Worm (Caenorhabditis elegans) whole organism, early embryonic: ENCODE results near the gene thoc-2.

Experiments used
- B0310.2 ChIP-seq: sonication (generic microtip); optimal IDR thresholded peaks from 2 replicates; lab custom pipeline; 2016; ENCODE audit warnings: mild to moderate bottlenecking, missing genetic modification characterization, missing compliant biosample characterization
- F13C5.2 ChIP-seq: sonication (generic microtip); optimal IDR thresholded peaks from 2 replicates; lab custom pipeline; 2017; ENCODE audit warnings: mild to moderate bottlenecking, missing genetic modification characterization, inconsistent platforms, missing compliant biosample characterization
- aly-1 ChIP-seq: sonication (generic microtip); optimal IDR thresholded peaks from 2 replicates; lab custom pipeline; 2016; ENCODE audit warnings: missing genetic modification characterization, missing compliant biosample characterization
- ama-1 ChIP-seq: fragments of 150-350 bp; optimal IDR thresholded peaks from 2 replicates; lab custom pipeline; 2014
- ceh-13 ChIP-seq: fragments of 200-800 bp; sonication (Bioruptor generic); optimal IDR thresholded peaks from 2 replicates; lab custom pipeline; 2018; ENCODE audit warnings: mild to moderate bottlenecking, missing genetic modification characterization, missing compliant biosample characterization
- ceh-36 ChIP-seq: sonication (generic microtip); optimal IDR thresholded peaks from 2 replicates; lab custom pipeline; 2016; ENCODE audit warnings: missing genetic modification characterization, inconsistent platforms, missing compliant biosample characterization
- ets-7 ChIP-seq: sonication (generic microtip); optimal IDR thresholded peaks from 2 replicates; lab custom pipeline; 2016; ENCODE audit warnings: missing genotype, missing genetic modification characterization, missing compliant biosample characterization
- flt-1 ChIP-seq: fragments of 200-800 bp; sonication (Bioruptor generic); IDR thresholded peaks from 2 replicates; pipeline ENCODE4 v1.3.6; 2022; ENCODE audit warnings: missing genetic modification characterization, missing compliant biosample characterization
- hmbx-1 ChIP-seq: sonication (generic microtip); optimal IDR thresholded peaks from 2 replicates; lab custom pipeline; 2016; ENCODE audit warnings: mild to moderate bottlenecking, missing genetic modification characterization, missing compliant biosample characterization
- hmg-4 ChIP-seq: fragments of 200-800 bp; sonication (Bioruptor generic); optimal IDR thresholded peaks from 2 replicates; lab custom pipeline; 2018; ENCODE audit warnings: mild to moderate bottlenecking, missing genetic modification characterization, missing compliant biosample characterization
- hnd-1 ChIP-seq: sonication (generic microtip); optimal IDR thresholded peaks from 2 replicates; lab custom pipeline; 2016; ENCODE audit warnings: missing genetic modification characterization, missing compliant biosample characterization
- pes-1 ChIP-seq: fragments of 200-800 bp; sonication (Bioruptor generic); IDR thresholded peaks from 2 replicates; pipeline ENCODE4 v1.3.6; 2022; ENCODE audit warnings: missing genetic modification reagents, missing genetic modification characterization, missing compliant biosample characterization
- scrt-1 ChIP-seq: fragments of 200-800 bp; sonication (Bioruptor generic); IDR thresholded peaks from 2 replicates; pipeline ENCODE4 v1.3.6; 2022; ENCODE audit warnings: missing genetic modification characterization, missing compliant biosample characterization
- sea-1 ChIP-seq: fragments of 200-800 bp; sonication (Bioruptor generic); conservative IDR thresholded peaks from 2 replicates; pipeline ENCODE4 v1.3.6; 2022; ENCODE audit warnings: missing genetic modification characterization, missing compliant biosample characterization
- tbx-11 ChIP-seq: fragments of 200-800 bp; sonication (Bioruptor generic); IDR thresholded peaks from 2 replicates; pipeline ENCODE4 v1.3.6; 2022; ENCODE audit warnings: missing genetic modification characterization, missing compliant biosample characterization
- tbx-37 ChIP-seq: fragments of 200-800 bp; sonication (Bioruptor generic); conservative IDR thresholded peaks from 2 replicates; pipeline ENCODE4 v1.3.6; 2022; ENCODE audit warnings: missing genetic modification reagents, missing genetic modification characterization, missing compliant biosample characterization
- tra-4 ChIP-seq: sonication (generic microtip); optimal IDR thresholded peaks from 2 replicates; lab custom pipeline; 2017; ENCODE audit warnings: missing genetic modification characterization, missing compliant biosample characterization

Gene thoc-2

ce11 chrIII:6355359-6355758, 12.5 kb upstream of the thoc-2 start:
- TF ChIP-seq flt-1 (GFP tag; lab: Robert Waterston, UW) (no peak), hnd-1 (no peak), aly-1 (tag; lab: Kevin White, UChicago) (no peak), hmbx-1 (tag; lab: Kevin White, UChicago) (no peak), hmg-4 (GFP tag; lab: Kevin White, UChicago) (no peak), tra-4 (tag; lab: Kevin White, UChicago) (no peak), tbx-11 (GFP tag; lab: Robert Waterston, UW) (no peak), F13C5.2 (tag; lab: Kevin White, UChicago) (no peak), ceh-36 (no peak), scrt-1 (GFP tag; lab: Robert Waterston, UW) (no peak), ceh-13 (GFP tag; lab: Kevin White, UChicago) (no peak), ets-7 (tag; lab: Kevin White, UChicago) (no peak), B0310.2 (tag; lab: Kevin White, UChicago) (no peak), sea-1 (GFP tag; lab: Robert Waterston, UW) (no peak), pes-1 (GFP tag; lab: Robert Waterston, UW) (no peak), ama-1 (lab: Kevin White, UChicago) (no peak)

ce11 chrIII:6356007-6356406, 11.8 kb upstream of the thoc-2 start:
- TF ChIP-seq sea-1 (GFP tag; lab: Robert Waterston, UW) (no peak), ceh-36 (no peak), B0310.2 (tag; lab: Kevin White, UChicago) (no peak), flt-1 (GFP tag; lab: Robert Waterston, UW) (no peak), pes-1 (GFP tag; lab: Robert Waterston, UW) (no peak), ama-1 (lab: Kevin White, UChicago) (no peak), tra-4 (tag; lab: Kevin White, UChicago) (no peak), ceh-13 (GFP tag; lab: Kevin White, UChicago) (no peak), tbx-37 (GFP tag; lab: Robert Waterston, UW) (no peak), F13C5.2 (tag; lab: Kevin White, UChicago) (no peak), ets-7 (tag; lab: Kevin White, UChicago) (no peak)

- TF ChIP-seq tbx-37 (GFP tag; lab: Robert Waterston, UW) = no peak
- TF ChIP-seq sea-1 (GFP tag; lab: Robert Waterston, UW) = no peak
- TF ChIP-seq B0310.2 (tag; lab: Kevin White, UChicago) = no peak
- no peak for TF ChIP-seq ama-1 (lab: Kevin White, UChicago)
- TF ChIP-seq hnd-1 = no peak
- TF ChIP-seq ceh-13 (GFP tag; lab: Kevin White, UChicago) = no peak
- TF ChIP-seq aly-1 (tag; lab: Kevin White, UChicago) = no peak
- TF ChIP-seq ets-7 (tag; lab: Kevin White, UChicago) = no peak
- no peak for TF ChIP-seq tbx-11 (GFP tag; lab: Robert Waterston, UW)
- TF ChIP-seq pes-1 (GFP tag; lab: Robert Waterston, UW) = no peak
- no peak for TF ChIP-seq F13C5.2 (tag; lab: Kevin White, UChicago)
- TF ChIP-seq tra-4 (tag; lab: Kevin White, UChicago) = no peak
- TF ChIP-seq ceh-36 = no peak
- no peak for TF ChIP-seq flt-1 (GFP tag; lab: Robert Waterston, UW)
- no peak for TF ChIP-seq hmg-4 (GFP tag; lab: Kevin White, UChicago)
- no peak for TF ChIP-seq scrt-1 (GFP tag; lab: Robert Waterston, UW)
- TF ChIP-seq hmbx-1 (tag; lab: Kevin White, UChicago) = no peak
Observed at ce11 chrIII:6356764-6357163, 11.1 kb upstream of the thoc-2 start.

ce11 chrIII:6358704-6359103, 9.1 kb upstream of the thoc-2 start:
- no peak for TF ChIP-seq ceh-13 (GFP tag; lab: Kevin White, UChicago)
- no peak for TF ChIP-seq flt-1 (GFP tag; lab: Robert Waterston, UW)
- TF ChIP-seq ceh-36 = no peak
- no peak for TF ChIP-seq pes-1 (GFP tag; lab: Robert Waterston, UW)
- no peak for TF ChIP-seq ama-1 (lab: Kevin White, UChicago)
- TF ChIP-seq tbx-11 (GFP tag; lab: Robert Waterston, UW) = no peak
- TF ChIP-seq tra-4 (tag; lab: Kevin White, UChicago) = no peak
- no peak for TF ChIP-seq aly-1 (tag; lab: Kevin White, UChicago)
- TF ChIP-seq sea-1 (GFP tag; lab: Robert Waterston, UW) = no peak
- TF ChIP-seq F13C5.2 (tag; lab: Kevin White, UChicago) = no peak
- TF ChIP-seq tbx-37 (GFP tag; lab: Robert Waterston, UW) = no peak
- TF ChIP-seq B0310.2 (tag; lab: Kevin White, UChicago) = no peak
- TF ChIP-seq hmg-4 (GFP tag; lab: Kevin White, UChicago) = no peak
- TF ChIP-seq hnd-1 = no peak

ce11 chrIII:6359171-6359854, 8.5 kb upstream of the thoc-2 start:
- 0 out of 2 replicates have a peak, but pooled peaks have one; percentile 16 for TF ChIP-seq tbx-11 (GFP tag; lab: Robert Waterston, UW)
- TF ChIP-seq hnd-1 = no peak
- no peak for TF ChIP-seq scrt-1 (GFP tag; lab: Robert Waterston, UW)
- no peak for TF ChIP-seq aly-1 (tag; lab: Kevin White, UChicago)

- TF ChIP-seq hnd-1 (no peak), scrt-1 (GFP tag; lab: Robert Waterston, UW) (no peak), F13C5.2 (tag; lab: Kevin White, UChicago) (no peak), aly-1 (tag; lab: Kevin White, UChicago) (no peak), ets-7 (tag; lab: Kevin White, UChicago) (no peak), tbx-11 (GFP tag; lab: Robert Waterston, UW) (no peak), ceh-36 (no peak), hmg-4 (GFP tag; lab: Kevin White, UChicago) (no peak), pes-1 (GFP tag; lab: Robert Waterston, UW) (no peak), flt-1 (GFP tag; lab: Robert Waterston, UW) (no peak), B0310.2 (tag; lab: Kevin White, UChicago) (no peak), ama-1 (lab: Kevin White, UChicago) (no peak), ceh-13 (GFP tag; lab: Kevin White, UChicago) (no peak), hmbx-1 (tag; lab: Kevin White, UChicago) (no peak)
Observed at ce11 chrIII:6360114-6360513, 7.7 kb upstream of the thoc-2 start.
